Worm (Caenorhabditis elegans): Measurements from ENCODE around the gene sago-1.
A peak's percentile ranks its signal among the peaks of the same experiment; 100 is the strongest.

Gene sago-1

ce11 chrV:6350109-6350508 lies 46.5 kb downstream of the sago-1 start (continued):
- TF ChIP-seq T20F7.1 (GFP tag; optimal IDR thresholded peaks at IDR 0.05) (no peak), ama-1 (optimal IDR thresholded peaks at IDR 0.05) (no peak), set-16 (GFP tag; IDR thresholded peaks at IDR 0.05) (peak; percentile 63), F26F4.8 (GFP tag; conservative IDR thresholded peaks at IDR 0.05) (no peak), mep-1 (tag; optimal IDR thresholded peaks at IDR 0.05) (peak; percentile 46), lin-13 (GFP tag; optimal IDR thresholded peaks at IDR 0.05) (no peak), aha-1 (tag) (peak; percentile 54), dmd-6 (GFP tag; IDR thresholded peaks at IDR 0.05) (peak; percentile 20; the same call in 1 of the 2 replicates), hmg-1.1 (GFP tag; IDR thresholded peaks at IDR 0.05) (0 out of 2 replicates have a peak, but pooled peaks have one; percentile 45)

ce11 chrV:6351122-6351521 lies 47.6 kb downstream of the sago-1 start:
- TF ChIP-seq arid-1 (GFP tag; conservative IDR thresholded peaks at IDR 0.05): 0 out of 2 replicates have a peak, but pooled peaks have one; percentile 23
- no peak for TF ChIP-seq hif-1 (tag; optimal IDR thresholded peaks at IDR 0.05)
- TF ChIP-seq nhr-42 (GFP tag; IDR thresholded peaks at IDR 0.05): no peak
- TF ChIP-seq nhr-102 (tag; optimal IDR thresholded peaks at IDR 0.05): no peak
- no peak for TF ChIP-seq attf-4 (tag; optimal IDR thresholded peaks at IDR 0.05)
- peak; percentile 58; the same call in 1 of the 2 replicates for TF ChIP-seq lin-29 (GFP tag; IDR thresholded peaks at IDR 0.05)
- no peak for TF ChIP-seq gei-8 (GFP tag; optimal IDR thresholded peaks at IDR 0.05)
- TF ChIP-seq nhr-41 (GFP tag; IDR thresholded peaks at IDR 0.05): peak; percentile 49; the same call in 1 of the 2 replicates
- peak; percentile 96 for TF ChIP-seq aha-1 (tag)
- TF ChIP-seq hmg-1.1 (GFP tag; IDR thresholded peaks at IDR 0.05): 0 out of 2 replicates have a peak, but pooled peaks have one; percentile 22
- peak in 1 of 2 experiments; percentile 41 for TF ChIP-seq mdl-1 (tag; optimal IDR thresholded peaks at IDR 0.05)
- no peak for TF ChIP-seq nhr-77 (tag; optimal IDR thresholded peaks at IDR 0.05)
- no peak for TF ChIP-seq egl-27 (tag; optimal IDR thresholded peaks at IDR 0.05)
- TF ChIP-seq mxl-3 (GFP tag; optimal IDR thresholded peaks at IDR 0.05): peak; percentile 5
- peak; percentile 61 for TF ChIP-seq hlh-11 (tag; optimal IDR thresholded peaks at IDR 0.05)
- no peak for TF ChIP-seq mdt-29 (GFP tag; IDR thresholded peaks at IDR 0.05)
- TF ChIP-seq Y5F2A.4 (GFP tag; optimal IDR thresholded peaks at IDR 0.05): no peak
- TF ChIP-seq nhr-28 (tag; optimal IDR thresholded peaks at IDR 0.05): no peak
- TF ChIP-seq nhr-76 (tag; optimal IDR thresholded peaks at IDR 0.05): no peak
- no peak for TF ChIP-seq vab-7 (GFP tag; IDR thresholded peaks at IDR 0.05)
- peak; percentile 61 for TF ChIP-seq nhr-48 (tag; optimal IDR thresholded peaks at IDR 0.05)
- TF ChIP-seq ceh-28 (tag; optimal IDR thresholded peaks at IDR 0.05): no peak

DNA sequence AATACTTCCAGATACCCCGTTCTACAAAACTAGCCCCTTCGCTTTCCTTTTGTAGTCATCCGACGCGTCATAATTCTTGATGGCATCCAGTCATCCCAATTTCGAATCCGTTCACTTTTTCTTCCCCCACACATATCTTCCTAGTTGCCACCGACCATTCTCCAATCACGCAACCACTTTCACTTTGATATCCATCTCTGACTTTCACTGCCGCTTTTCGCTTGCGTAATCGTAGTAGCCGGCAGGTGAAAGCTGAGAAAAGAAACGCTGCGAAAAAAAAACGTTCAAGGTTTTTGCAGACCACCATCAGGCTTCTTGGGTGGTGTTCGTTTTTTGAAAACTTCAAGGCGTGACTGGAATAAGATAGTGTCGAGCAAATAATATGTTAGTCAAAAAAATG lies 48.8 kb downstream of the sago-1 start:
- peak in 1 of 2 experiments; percentile 32 for TF ChIP-seq mdl-1 (tag; optimal IDR thresholded peaks at IDR 0.05)
- TF ChIP-seq nhr-28 (tag; optimal IDR thresholded peaks at IDR 0.05): peak; percentile 20
- no peak for TF ChIP-seq lim-7 (GFP tag; IDR thresholded peaks at IDR 0.05)
- peak; percentile 50 for TF ChIP-seq hlh-11 (tag; optimal IDR thresholded peaks at IDR 0.05)
- TF ChIP-seq mxl-3 (GFP tag; optimal IDR thresholded peaks at IDR 0.05): peak; percentile 47

ce11 chrV:6353182-6353780 lies 49.7 kb downstream of the sago-1 start:
- peak; percentile 11 for TF ChIP-seq hlh-30 (tag; optimal IDR thresholded peaks at IDR 0.05; ENCODE audit: insufficient read depth)
- peak; percentile 25 for TF ChIP-seq hlh-11 (tag; optimal IDR thresholded peaks at IDR 0.05)
- TF ChIP-seq mxl-3 (GFP tag; optimal IDR thresholded peaks at IDR 0.05): peak; percentile 51
- TF ChIP-seq mdl-1 (tag; optimal IDR thresholded peaks at IDR 0.05): peak in 1 of 2 experiments; percentile 22
- no peak for TF ChIP-seq duxl-1 (tag; optimal IDR thresholded peaks at IDR 0.05; ENCODE audit: poor library complexity)
- TF ChIP-seq snpc-1.2 (GFP tag; IDR thresholded peaks at IDR 0.05): no peak
- TF ChIP-seq set-16 (GFP tag; IDR thresholded peaks at IDR 0.05): 0 out of 2 replicates have a peak, but pooled peaks have one; percentile 7

All from whole organism, L4 larva.